Worm (Caenorhabditis elegans) whole organism, early embryonic: ENCODE data around the gene Y57G11C.1142.

Source experiments
- B0310.2 ChIP-seq: sonication (generic microtip); optimal IDR thresholded peaks from 2 replicates; lab custom pipeline; 2016; ENCODE audit warnings: mild to moderate bottlenecking, missing genetic modification characterization, missing compliant biosample characterization
- ama-1 ChIP-seq: fragments of 150-350 bp; optimal IDR thresholded peaks from 2 replicates; lab custom pipeline; 2014
- ets-7 ChIP-seq: sonication (generic microtip); optimal IDR thresholded peaks from 2 replicates; lab custom pipeline; 2016; ENCODE audit warnings: missing genotype, missing genetic modification characterization, missing compliant biosample characterization
- flt-1 ChIP-seq: fragments of 200-800 bp; sonication (Bioruptor generic); IDR thresholded peaks from 2 replicates; pipeline ENCODE4 v1.3.6; 2022; ENCODE audit warnings: missing genetic modification characterization, missing compliant biosample characterization
- hmbx-1 ChIP-seq: sonication (generic microtip); optimal IDR thresholded peaks from 2 replicates; lab custom pipeline; 2016; ENCODE audit warnings: mild to moderate bottlenecking, missing genetic modification characterization, missing compliant biosample characterization
- hmg-4 ChIP-seq: fragments of 200-800 bp; sonication (Bioruptor generic); optimal IDR thresholded peaks from 2 replicates; lab custom pipeline; 2018; ENCODE audit warnings: mild to moderate bottlenecking, missing genetic modification characterization, missing compliant biosample characterization
- pes-1 ChIP-seq: fragments of 200-800 bp; sonication (Bioruptor generic); IDR thresholded peaks from 2 replicates; pipeline ENCODE4 v1.3.6; 2022; ENCODE audit warnings: missing genetic modification reagents, missing genetic modification characterization, missing compliant biosample characterization
- scrt-1 ChIP-seq: fragments of 200-800 bp; sonication (Bioruptor generic); IDR thresholded peaks from 2 replicates; pipeline ENCODE4 v1.3.6; 2022; ENCODE audit warnings: missing genetic modification characterization, missing compliant biosample characterization
- tra-4 ChIP-seq: sonication (generic microtip); optimal IDR thresholded peaks from 2 replicates; lab custom pipeline; 2017; ENCODE audit warnings: missing genetic modification characterization, missing compliant biosample characterization

DNA sequence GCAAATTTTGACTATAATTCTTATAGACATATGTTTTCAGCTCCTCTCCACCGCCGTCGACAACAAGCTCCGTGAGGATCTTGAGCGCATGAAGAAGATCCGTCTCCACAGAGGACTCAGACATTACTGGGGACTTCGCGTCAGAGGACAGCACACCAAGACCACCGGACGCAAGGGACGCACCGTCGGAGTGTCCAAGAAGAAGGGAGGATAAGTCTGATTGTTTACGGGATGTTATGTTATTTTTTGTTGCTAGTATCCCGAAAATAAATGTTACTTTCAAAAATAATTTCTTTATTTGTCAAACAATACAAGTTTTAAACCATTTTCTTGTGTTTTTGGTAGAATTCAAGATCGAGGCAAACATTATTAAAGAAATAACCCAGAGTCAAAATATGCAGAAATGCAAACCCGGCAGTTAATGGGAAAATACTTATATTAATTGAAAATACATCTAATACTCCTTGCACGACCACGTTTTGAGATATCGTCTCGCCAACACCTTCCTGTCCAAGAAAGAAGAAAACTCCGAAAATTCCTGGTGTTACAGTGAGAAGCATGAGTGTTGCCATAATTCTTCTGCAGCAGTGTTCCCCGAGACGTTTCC, 23.8 kb downstream of the Y57G11C.1142 start:
- no peak for TF ChIP-seq ama-1
- no peak for TF ChIP-seq pes-1 (GFP tag; lab: Robert Waterston, UW)
- no peak for TF ChIP-seq flt-1 (GFP tag; lab: Robert Waterston, UW)
- no peak for TF ChIP-seq B0310.2
- no peak for TF ChIP-seq tra-4 (tag; lab: Kevin White, UChicago)
- TF ChIP-seq scrt-1 (GFP tag; lab: Robert Waterston, UW) = no peak
- no peak for TF ChIP-seq hmg-4 (GFP tag; lab: Kevin White, UChicago)
- TF ChIP-seq ets-7 = no peak
- TF ChIP-seq hmbx-1 = no peak
